Fruit fly (Drosophila melanogaster): ENCODE results near the gene mtSSB.

mtSSB gene

dm6 chr3R:16240478-16241101 lies 35.5 kb upstream of the mtSSB start (continued):
- TF ChIP-seq CG13894 (tag; optimal IDR thresholded peaks at IDR 0.05) = peak; percentile 66
- TF ChIP-seq YL-1 (GFP tag; optimal IDR thresholded peaks at IDR 0.05) = no peak
- peak; percentile 19 for TF ChIP-seq bab2 (GFP tag; optimal IDR thresholded peaks at IDR 0.05)

dm6 chr3R:16239304-16239703 lies 34.3 kb upstream of the mtSSB start:
- TF ChIP-seq CG10979 (tag; optimal IDR thresholded peaks at IDR 0.05) (no peak), ci (GFP tag; IDR thresholded peaks at IDR 0.05) (no peak), Deaf1 (tag; optimal IDR thresholded peaks at IDR 0.05) (peak; percentile 41), ssp (GFP tag; IDR thresholded peaks at IDR 0.05) (no peak), CG8290 (GFP tag; optimal IDR thresholded peaks at IDR 0.05) (no peak), CG8290 (tag; optimal IDR thresholded peaks at IDR 0.05) (peak in 1 of 2 experiments; percentile 39), CG10543 (GFP tag; optimal IDR thresholded peaks at IDR 0.05) (peak; percentile 5), ewg (GFP tag; optimal IDR thresholded peaks at IDR 0.05) (peak; percentile 19), CG11504 (tag; optimal IDR thresholded peaks at IDR 0.05) (peak; percentile 25), Elba2 (GFP tag; optimal IDR thresholded peaks at IDR 0.05) (no peak), CG5180 (GFP tag; optimal IDR thresholded peaks at IDR 0.05) (peak; percentile 93), scrt (GFP tag; optimal IDR thresholded peaks at IDR 0.05) (peak; percentile 86), CG18599 (GFP tag; optimal IDR thresholded peaks at IDR 0.05) (peak; percentile 30), Hey (tag; optimal IDR thresholded peaks at IDR 0.05) (peak; percentile 13), cwo (GFP tag; optimal IDR thresholded peaks at IDR 0.05) (no peak), cg (GFP tag; optimal IDR thresholded peaks at IDR 0.05) (peak; percentile 50)

- TF ChIP-seq Med (GFP tag) = peak; percentile 46
- peak in 1 of 2 experiments; percentile 41 for TF ChIP-seq Pdp1 (GFP tag; optimal IDR thresholded peaks at IDR 0.05)
- TF ChIP-seq Sox100B (GFP tag; optimal IDR thresholded peaks at IDR 0.05) = peak; percentile 2
- TF ChIP-seq D19A (tag; optimal IDR thresholded peaks at IDR 0.05) = peak; percentile 64
- no peak for TF ChIP-seq nmo (GFP tag; optimal IDR thresholded peaks at IDR 0.05)
- no peak for TF ChIP-seq phol (tag; optimal IDR thresholded peaks at IDR 0.05)
- TF ChIP-seq sens (GFP tag) = peak; percentile 65
Observed at dm6 chr3R:16238016-16238710, 33.1 kb upstream of the mtSSB start.

dm6 chr3R:16236713-16237641 lies 31.9 kb upstream of the mtSSB start:
- TF ChIP-seq NfI (GFP tag; optimal IDR thresholded peaks at IDR 0.05) (peak; percentile 97), Ada2b (GFP tag; IDR thresholded peaks at IDR 0.05) (no peak), sc (optimal IDR thresholded peaks at IDR 0.05) (no peak), sc (GFP tag; optimal IDR thresholded peaks at IDR 0.05) (peak; percentile 95), CG14965 (GFP tag; optimal IDR thresholded peaks at IDR 0.05; ENCODE audit: borderline replicate concordance) (no peak), CG7987 (GFP tag; optimal IDR thresholded peaks at IDR 0.05) (peak; percentile 90), CG3065 (GFP tag; optimal IDR thresholded peaks at IDR 0.05) (peak; percentile 92), CG2889 (GFP tag; IDR thresholded peaks at IDR 0.05) (no peak), pfk (GFP tag; optimal IDR thresholded peaks at IDR 0.05) (peak; percentile 92), so (GFP tag; IDR thresholded peaks at IDR 0.05) (no peak), phol (tag; optimal IDR thresholded peaks at IDR 0.05) (peak; percentile 97), NC2β (GFP tag; optimal IDR thresholded peaks at IDR 0.05) (peak; percentile 73), croc (GFP tag; conservative IDR thresholded peaks at IDR 0.05) (peak; percentile 97), CG9797 (GFP tag; optimal IDR thresholded peaks at IDR 0.05) (peak; percentile 45), Dip3 (GFP tag; optimal IDR thresholded peaks at IDR 0.05) (peak; percentile 70), tup (GFP tag; optimal IDR thresholded peaks at IDR 0.05) (peak; percentile 87), GATAe (GFP tag; conservative IDR thresholded peaks at IDR 0.05) (no peak), stwl (tag; optimal IDR thresholded peaks at IDR 0.05) (peak; percentile 49)

Measured in whole organism, embryonic.